Fruit fly (Drosophila melanogaster) whole organism, embryonic: ENCODE measurements around the gene Tsc1.

ENCODE experiments used
- Asciz ChIP-seq: fragments of 200-800 bp; sonication (Bioruptor generic); optimal IDR thresholded peaks from 2 replicates; lab custom pipeline; 2017; ENCODE audit warnings: missing biosample characterization, mild to moderate bottlenecking, missing genetic modification characterization, missing genetic modification reagents
- B-H1 ChIP-seq: fragments of 200-800 bp; sonication (Bioruptor generic); IDR thresholded peaks from 3 replicates; pipeline ENCODE4 v1.3.6; 2022; ENCODE audit warnings: missing biosample characterization, missing genetic modification characterization
- B-H2 ChIP-seq: fragments of 200-800 bp; sonication (Bioruptor generic); optimal IDR thresholded peaks from 2 replicates; lab custom pipeline; 2018; ENCODE audit warnings: missing biosample characterization, mild to moderate bottlenecking, missing genetic modification characterization
- BEAF-32 ChIP-seq: fragments of 200-800 bp; sonication (Bioruptor generic); optimal IDR thresholded peaks from 3 replicates; lab custom pipeline; 2017; ENCODE audit warnings: missing biosample characterization, missing genetic modification characterization, mild to moderate bottlenecking, moderate library complexity, missing genetic modification reagents
- CG10147 ChIP-seq: fragments of 200-800 bp; sonication (Bioruptor generic); optimal IDR thresholded peaks from 2 replicates; lab custom pipeline; 2019; ENCODE audit warnings: missing biosample characterization, mild to moderate bottlenecking, missing genetic modification characterization, moderate library complexity
- CG10366 ChIP-seq: fragments of 200-800 bp; sonication (Bioruptor generic); IDR thresholded peaks from 2 replicates; pipeline ENCODE4 v1.3.6; 2022; ENCODE audit warnings: missing biosample characterization, missing genetic modification characterization
- CG11560 ChIP-seq: fragments of 200-800 bp; sonication (Bioruptor generic); IDR thresholded peaks from 3 replicates; pipeline ENCODE4 v1.3.6; 2022; ENCODE audit warnings: missing biosample characterization, missing genetic modification characterization
- CG14667 ChIP-seq: fragments of 200-800 bp; sonication (Bioruptor generic); IDR thresholded peaks from 2 replicates; pipeline ENCODE4 v1.3.6; 2022; ENCODE audit warnings: missing biosample characterization, missing genetic modification characterization
- CG1602 ChIP-seq: fragments of 200-800 bp; sonication (Bioruptor generic); optimal IDR thresholded peaks from 3 replicates; lab custom pipeline; 2016; ENCODE audit warnings: missing biosample characterization, missing genetic modification characterization
- CG17186 ChIP-seq: fragments of 200-800 bp; sonication (Bioruptor generic); optimal IDR thresholded peaks from 3 replicates; lab custom pipeline; 2017; ENCODE audit warnings: missing biosample characterization, missing genetic modification reagents, missing genetic modification characterization
- CG17912 ChIP-seq: fragments of 200-800 bp; sonication (Bioruptor generic); optimal IDR thresholded peaks from 2 replicates; lab custom pipeline; 2018; ENCODE audit warnings: missing biosample characterization, mild to moderate bottlenecking, missing genetic modification characterization
- CG1792 ChIP-seq: fragments of 200-800 bp; sonication (Bioruptor generic); optimal IDR thresholded peaks from 2 replicates; lab custom pipeline; 2016; ENCODE audit warnings: missing biosample characterization, missing genetic modification characterization
- CG2712 ChIP-seq: fragments of 200-800 bp; optimal IDR thresholded peaks from 3 replicates; lab custom pipeline; 2019; ENCODE audit warnings: missing biosample characterization, mild to moderate bottlenecking, missing genetic modification characterization, moderate library complexity
- CG30403 ChIP-seq: fragments of 200-800 bp; sonication (Bioruptor generic); optimal IDR thresholded peaks from 3 replicates; lab custom pipeline; 2016; ENCODE audit warnings: missing biosample characterization, missing genetic modification characterization
- CG31388 ChIP-seq: fragments of 200-800 bp; sonication (Bioruptor generic); optimal IDR thresholded peaks from 2 replicates; lab custom pipeline; 2016; ENCODE audit warnings: missing biosample characterization, missing genetic modification characterization
- CG31441 ChIP-seq: fragments of 200-800 bp; sonication (Bioruptor generic); IDR thresholded peaks from 2 replicates; pipeline ENCODE4 v1.3.6; 2022; ENCODE audit warnings: missing biosample characterization, missing genetic modification characterization
- CG33213 ChIP-seq: fragments of 200-800 bp; sonication (Bioruptor generic); optimal IDR thresholded peaks from 3 replicates; lab custom pipeline; 2016; ENCODE audit warnings: missing biosample characterization, missing genetic modification characterization
- CG33557 ChIP-seq: fragments of 200-800 bp; sonication (Bioruptor generic); optimal IDR thresholded peaks from 2 replicates; lab custom pipeline; 2019; ENCODE audit warnings: missing biosample characterization, mild to moderate bottlenecking, missing genetic modification characterization, moderate library complexity
- CG4820 ChIP-seq: fragments of 200-800 bp; sonication (Bioruptor generic); optimal IDR thresholded peaks from 3 replicates; lab custom pipeline; 2016; ENCODE audit warnings: missing biosample characterization, missing genetic modification characterization
- CG5180 ChIP-seq: fragments of 200-800 bp; sonication (Bioruptor generic); optimal IDR thresholded peaks from 3 replicates; lab custom pipeline; 2017; ENCODE audit warnings: missing biosample characterization, missing genetic modification characterization, mild to moderate bottlenecking, moderate library complexity, missing genetic modification reagents
- CG7271 ChIP-seq: fragments of 200-800 bp; sonication (Bioruptor generic); optimal IDR thresholded peaks from 2 replicates; lab custom pipeline; 2018; ENCODE audit warnings: missing biosample characterization, mild to moderate bottlenecking, missing genetic modification characterization, moderate library complexity
- CG8478 ChIP-seq: fragments of >200 bp; optimal IDR thresholded peaks from 2 replicates; lab custom pipeline; 2018
- CG8924 ChIP-seq: fragments of 200-800 bp; optimal IDR thresholded peaks from 3 replicates; lab custom pipeline; 2019; ENCODE audit warnings: missing biosample characterization, mild to moderate bottlenecking, missing genetic modification characterization, moderate library complexity
- CG9932 ChIP-seq: fragments of 200-800 bp; sonication (Bioruptor generic); IDR thresholded peaks from 2 replicates; pipeline ENCODE4 v1.3.6; 2022; ENCODE audit warnings: missing biosample characterization, missing genetic modification characterization
- Deaf1 ChIP-seq: fragments of 200-800 bp; optimal IDR thresholded peaks from 3 replicates; lab custom pipeline; 2019; ENCODE audit warnings: missing biosample characterization, mild to moderate bottlenecking, missing genetic modification characterization, moderate library complexity
- HLHmδ ChIP-seq: fragments of 200-800 bp; sonication (Bioruptor generic); optimal IDR thresholded peaks from 2 replicates; lab custom pipeline; 2018; ENCODE audit warnings: missing biosample characterization, mild to moderate bottlenecking, missing genetic modification characterization, moderate library complexity
- HmgZ ChIP-seq: fragments of 200-800 bp; sonication (Bioruptor generic); optimal IDR thresholded peaks from 2 replicates; lab custom pipeline; 2018; ENCODE audit warnings: missing biosample characterization, mild to moderate bottlenecking, missing genetic modification characterization
- Jarid2 ChIP-seq: fragments of 200-800 bp; sonication (Bioruptor generic); optimal IDR thresholded peaks from 3 replicates; lab custom pipeline; 2017; ENCODE audit warnings: mild to moderate bottlenecking, missing biosample characterization, missing genetic modification reagents, missing genetic modification characterization
- MBD-R2 ChIP-seq: fragments of 200-800 bp; sonication (Bioruptor generic); IDR thresholded peaks from 2 replicates; pipeline ENCODE4 v1.3.6; 2022; ENCODE audit warnings: missing biosample characterization, missing genetic modification characterization
- Sox102F ChIP-seq: fragments of 200-800 bp; sonication (Bioruptor generic); optimal IDR thresholded peaks from 2 replicates; lab custom pipeline; 2018; ENCODE audit warnings: missing biosample characterization, mild to moderate bottlenecking, missing genetic modification characterization, moderate library complexity
- Trl ChIP-seq, 3 experiments: fragments of >200 bp in 2 of 3; fragments of 200-800 bp in 1 of 3; sonication (Bioruptor generic) in 1 of 3; optimal IDR thresholded peaks; 2 replicates in 1 of 3; 3 replicates in 2 of 3; lab custom pipeline; 2016 to 2017; ENCODE audit warnings: missing biosample characterization in 1 of 3, missing genetic modification characterization in 1 of 3
- crol ChIP-seq: fragments of 200-800 bp; sonication (Bioruptor generic); IDR thresholded peaks from 2 replicates; pipeline ENCODE4 v1.3.6; 2022; ENCODE audit warnings: missing biosample characterization, missing genetic modification characterization
- cwo ChIP-seq: fragments of 200-800 bp; sonication (Bioruptor generic); optimal IDR thresholded peaks from 3 replicates; lab custom pipeline; 2017; ENCODE audit warnings: missing biosample characterization, missing genetic modification characterization, mild to moderate bottlenecking, moderate library complexity, missing genetic modification reagents
- dmrt11E ChIP-seq: fragments of 200-800 bp; sonication (Bioruptor generic); optimal IDR thresholded peaks from 3 replicates; lab custom pipeline; 2018; ENCODE audit warnings: missing biosample characterization, mild to moderate bottlenecking, missing genetic modification characterization, moderate library complexity
- dpn ChIP-seq, 2 experiments: fragments of 200-800 bp; sonication (Bioruptor generic); optimal IDR thresholded peaks; 3 replicates each; lab custom pipeline; 2016; ENCODE audit warnings: missing biosample characterization in 2 of 2, missing genetic modification characterization in 2 of 2
- eyg ChIP-seq: fragments of 200-800 bp; sonication (Bioruptor generic); optimal IDR thresholded peaks from 3 replicates; lab custom pipeline; 2016; ENCODE audit warnings: missing biosample characterization, missing genetic modification characterization
- gem ChIP-seq: fragments of 200-800 bp; sonication (Bioruptor generic); optimal IDR thresholded peaks from 2 replicates; lab custom pipeline; 2019; ENCODE audit warnings: missing biosample characterization, mild to moderate bottlenecking, missing genetic modification characterization, moderate library complexity
- grn ChIP-seq: fragments of 200-800 bp; sonication (Bioruptor generic); optimal IDR thresholded peaks from 3 replicates; lab custom pipeline; 2017; ENCODE audit warnings: missing biosample characterization, missing genetic modification characterization
- ham ChIP-seq: fragments of 200-800 bp; sonication (Bioruptor generic); IDR thresholded peaks from 2 replicates; pipeline ENCODE4 v1.3.6; 2022; ENCODE audit warnings: missing biosample characterization, missing genetic modification characterization
- her ChIP-seq: fragments of 200-800 bp; sonication (Bioruptor generic); optimal IDR thresholded peaks from 2 replicates; lab custom pipeline; 2016; ENCODE audit warnings: missing biosample characterization, missing genetic modification characterization
- jumu ChIP-seq: fragments of 200-800 bp; sonication (Bioruptor generic); optimal IDR thresholded peaks from 3 replicates; lab custom pipeline; 2016; ENCODE audit warnings: missing biosample characterization, missing genetic modification characterization
- lov ChIP-seq, 2 experiments: fragments of 200-800 bp in 1 of 2; fragments of >200 bp in 1 of 2; sonication (Bioruptor generic) in 1 of 2; IDR thresholded peaks in 1 of 2; optimal IDR thresholded peaks in 1 of 2; 2 replicates in 1 of 2; 3 replicates in 1 of 2; pipeline versions ENCODE4 v1.3.6 to Lab custom; 2017 to 2022; ENCODE audit warnings: missing biosample characterization in 1 of 2, missing genetic modification characterization in 1 of 2
- maf-S ChIP-seq: fragments of 200-800 bp; sonication (Bioruptor generic); optimal IDR thresholded peaks from 2 replicates; lab custom pipeline; 2016; ENCODE audit warnings: missing biosample characterization, missing genetic modification characterization
- nmo ChIP-seq: fragments of 200-800 bp; sonication (Bioruptor generic); optimal IDR thresholded peaks from 2 replicates; lab custom pipeline; 2018; ENCODE audit warnings: missing biosample characterization, mild to moderate bottlenecking, missing genetic modification characterization, moderate library complexity
- odd ChIP-seq: fragments of 200-800 bp; sonication (Bioruptor generic); optimal IDR thresholded peaks from 2 replicates; lab custom pipeline; 2017; ENCODE audit warnings: missing biosample characterization, mild to moderate bottlenecking, missing genetic modification characterization
- pita ChIP-seq: fragments of 200-800 bp; sonication (Bioruptor generic); optimal IDR thresholded peaks from 2 replicates; lab custom pipeline; 2017; ENCODE audit warnings: missing biosample characterization, mild to moderate bottlenecking, missing genetic modification characterization
- tll ChIP-seq, 2 experiments: fragments of 200-800 bp in 1 of 2; fragments of >200 bp in 1 of 2; sonication (Bioruptor generic) in 1 of 2; optimal IDR thresholded peaks; 2 replicates each; lab custom pipeline; 2017 to 2019; ENCODE audit warnings: missing biosample characterization in 2 of 2, missing genetic modification characterization in 2 of 2, mild to moderate bottlenecking in 1 of 2, moderate library complexity in 1 of 2
- unc-4 ChIP-seq: fragments of 200-800 bp; sonication (Bioruptor generic); IDR thresholded peaks from 2 replicates; pipeline ENCODE4 v1.3.6; 2022; ENCODE audit warnings: missing biosample characterization, missing genetic modification characterization; ENCODE audit not compliant: partially characterized antibody
- vfl ChIP-seq: fragments of 200-800 bp; sonication (Bioruptor generic); optimal IDR thresholded peaks from 2 replicates; lab custom pipeline; 2016; ENCODE audit warnings: missing biosample characterization, missing genetic modification characterization

The Tsc1 gene

DNA sequence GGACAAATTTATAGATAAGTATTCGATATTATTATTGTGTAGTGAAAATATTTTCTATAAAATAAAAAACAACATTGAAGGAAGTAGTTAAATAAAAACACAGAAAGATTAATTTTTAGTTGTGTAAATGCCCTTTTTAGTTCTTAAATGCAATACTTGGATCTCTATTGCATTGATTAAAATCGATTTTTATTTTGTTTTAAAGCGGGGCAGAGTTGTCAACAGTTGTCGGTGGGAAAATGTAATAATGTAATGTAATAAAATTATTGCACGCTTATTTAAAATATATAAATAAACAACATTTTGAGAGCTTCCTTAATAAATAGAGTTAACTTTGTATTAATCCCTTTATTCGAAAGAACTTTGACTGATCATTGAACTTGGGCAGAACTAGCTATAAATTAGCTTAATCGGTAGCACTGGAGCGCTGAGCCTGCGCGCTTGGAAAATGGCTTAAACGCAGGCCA lies 33.5 kb downstream of the Tsc1 start, which contains the start of gene Apc2 (continued):
- TF ChIP-seq MBD-R2 (GFP tag; lab: Robert Waterston, UW) (no peak), CG31388 (GFP tag; lab: Kevin White, UChicago) (no peak), CG8478 (lab: Kevin White, UChicago) (no peak), jumu (GFP tag; lab: Kevin White, UChicago) (no peak), vfl (no peak), grn (GFP tag; lab: Kevin White, UChicago) (no peak), B-H2 (peak; percentile 4), dmrt11E (tag; lab: Kevin White, UChicago) (peak; percentile 64), BEAF-32 (GFP tag; lab: Kevin White, UChicago) (peak; percentile 77), B-H1 (no peak; the same call in 2 of the 3 replicates), CG1602 (peak; percentile 60), CG11560 (peak; percentile 89), cwo (no peak), CG17912 (GFP tag; lab: Kevin White, UChicago) (no peak), CG8924 (tag; lab: Kevin White, UChicago) (peak; percentile 65), Sox102F (peak; percentile 68), tll (GFP tag; optimal IDR thresholded peaks at IDR 0.05; lab: Kevin White, UChicago) (no peak), eyg (GFP tag; lab: Kevin White, UChicago) (no peak), CG33557 (peak; percentile 26), CG30403 (GFP tag; lab: Kevin White, UChicago) (peak; percentile 72), CG10147 (GFP tag; lab: Kevin White, UChicago) (peak; percentile 46), CG1792 (no peak), CG2712 (tag; lab: Kevin White, UChicago) (peak; percentile 73), CG14667 (GFP tag; lab: Robert Waterston, UW) (peak; percentile 28; the same call in 1 of the 2 replicates), CG31441 (GFP tag; lab: Robert Waterston, UW) (peak; percentile 70), HLHmδ (GFP tag; lab: Kevin White, UChicago) (no peak), pita (GFP tag; lab: Kevin White, UChicago) (no peak), CG9932 (GFP tag; lab: Robert Waterston, UW) (peak; percentile 75), her (GFP tag; lab: Kevin White, UChicago) (no peak), CG5180 (no peak), Asciz (GFP tag; lab: Kevin White, UChicago) (no peak), lov (optimal IDR thresholded peaks at IDR 0.05; lab: Kevin White, UChicago) (no peak), lov (GFP tag; IDR thresholded peaks at IDR 0.05; lab: Robert Waterston, UW) (no peak), gem (tag; lab: Kevin White, UChicago) (peak; percentile 80), CG7271 (tag; lab: Kevin White, UChicago) (no peak), Jarid2 (no peak), HmgZ (tag; lab: Kevin White, UChicago) (peak; percentile 35), nmo (GFP tag; lab: Kevin White, UChicago) (peak; percentile 77), unc-4 (GFP tag; lab: Robert Waterston, UW) (peak; percentile 71; the same call in 1 of the 2 replicates), maf-S (GFP tag; lab: Kevin White, UChicago) (no peak), odd (GFP tag; lab: Kevin White, UChicago) (no peak), CG33213 (GFP tag; lab: Kevin White, UChicago) (no peak), CG17186 (peak; percentile 52), ham (GFP tag; lab: Robert Waterston, UW) (no peak), Trl (optimal IDR thresholded peaks at IDR 0.05; lab: Kevin White, UChicago) (no peak), Trl (GFP tag; optimal IDR thresholded peaks at IDR 0.05; lab: Kevin White, UChicago) (peak; percentile 16), crol (GFP tag; lab: Robert Waterston, UW) (no peak), Deaf1 (tag; lab: Kevin White, UChicago) (no peak), CG10366 (GFP tag; lab: Robert Waterston, UW) (peak; percentile 50), CG4820 (GFP tag; lab: Kevin White, UChicago) (peak; percentile 6), dpn (GFP tag; optimal IDR thresholded peaks at IDR 0.05; lab: Kevin White, UChicago) (peak; percentile 34 to 61)
